Fruit fly (Drosophila melanogaster) whole organism, wandering third instar larva: ENCODE data around the gene CG12951.
A peak's percentile ranks its signal among the peaks of the same experiment; 100 is the strongest.

Experiments
- Abd-B ChIP-seq: fragments of >200 bp; optimal IDR thresholded peaks from 2 replicates; lab custom pipeline; 2017; ENCODE audit warnings: missing biosample characterization, missing genetic modification characterization
- CG32264 ChIP-seq: fragments of 200-800 bp; sonication (Bioruptor generic); optimal IDR thresholded peaks from 2 replicates; lab custom pipeline; 2016; ENCODE audit warnings: missing biosample characterization, missing genetic modification characterization
- CG9705 ChIP-seq: fragments of 200-800 bp; sonication (Bioruptor generic); optimal IDR thresholded peaks from 2 replicates; lab custom pipeline; 2018; ENCODE audit warnings: missing biosample characterization, mild to moderate bottlenecking, missing genetic modification characterization
- CrebA ChIP-seq: fragments of 200-800 bp; sonication (Bioruptor generic); optimal IDR thresholded peaks from 2 replicates; lab custom pipeline; 2016; ENCODE audit warnings: missing biosample characterization, mild to moderate bottlenecking, missing genetic modification characterization, borderline replicate concordance
- Dfd ChIP-seq: fragments of >200 bp; optimal IDR thresholded peaks from 2 replicates; lab custom pipeline; 2017; ENCODE audit warnings: missing biosample characterization, missing genetic modification characterization
- Dif ChIP-seq: fragments of 200-275, 200-300 bp; sonication (Bioruptor generic); optimal IDR thresholded peaks from 2 replicates; lab custom pipeline; 2018; ENCODE audit warnings: missing biosample characterization, missing genetic modification characterization; ENCODE audit not compliant: partially characterized antibody
- HLH106 ChIP-seq: fragments of 200-800 bp; optimal IDR thresholded peaks from 3 replicates; lab custom pipeline; 2019; ENCODE audit warnings: missing biosample characterization, mild to moderate bottlenecking, missing genetic modification characterization, moderate library complexity
- Hnf4 ChIP-seq: fragments of 200-800 bp; sonication (Bioruptor generic); optimal IDR thresholded peaks from 2 replicates; lab custom pipeline; 2016; ENCODE audit warnings: missing biosample characterization, mild to moderate bottlenecking, missing genetic modification characterization
- Hr78 ChIP-seq: fragments of >200 bp; optimal IDR thresholded peaks from 2 replicates; lab custom pipeline; 2017; ENCODE audit warnings: missing biosample characterization, missing genetic modification characterization
- Hr83 ChIP-seq: fragments of 200-300 bp; sonication (Bioruptor generic); optimal IDR thresholded peaks from 2 replicates; lab custom pipeline; 2016; ENCODE audit warnings: missing biosample characterization, mild to moderate bottlenecking, missing genetic modification characterization, moderate library complexity; ENCODE audit not compliant: poor library complexity, severe bottlenecking
- Jra ChIP-seq: sonication (Bioruptor generic); optimal IDR thresholded peaks from 2 replicates; lab custom pipeline; 2016; ENCODE audit warnings: missing biosample characterization, missing genetic modification characterization
- Mio ChIP-seq: sonication (Bioruptor generic); optimal IDR thresholded peaks from 2 replicates; lab custom pipeline; 2016; ENCODE audit warnings: missing biosample characterization, missing genetic modification characterization
- Myc ChIP-seq: fragments of >200 bp; optimal IDR thresholded peaks from 2 replicates; lab custom pipeline; 2017
- N ChIP-seq: fragments of >200 bp; optimal IDR thresholded peaks from 2 replicates; lab custom pipeline; 2018; ENCODE audit warnings: missing biosample characterization, missing external identifiers, missing genetic modification characterization
- OdsH ChIP-seq: fragments of 200-800 bp; sonication (Bioruptor generic); optimal IDR thresholded peaks from 2 replicates; lab custom pipeline; 2016; ENCODE audit warnings: missing biosample characterization, mild to moderate bottlenecking, missing genetic modification characterization
- Rel ChIP-seq, 2 experiments: fragments of 200-800 bp; sonication (Bioruptor generic) in 1 of 2; optimal IDR thresholded peaks; 2 replicates in 1 of 2; 3 replicates in 1 of 2; lab custom pipeline; 2016 to 2019; ENCODE audit warnings: mild to moderate bottlenecking in 2 of 2, missing biosample characterization in 2 of 2, missing genetic modification characterization in 2 of 2, moderate library complexity in 1 of 2
- Sp1 ChIP-seq: fragments of 200-800 bp; sonication (Bioruptor generic); optimal IDR thresholded peaks from 3 replicates; lab custom pipeline; 2019; ENCODE audit warnings: missing biosample characterization, mild to moderate bottlenecking, missing genetic modification characterization, moderate library complexity
- Vsx2 ChIP-seq: fragments of 200-300, 225-300 bp; sonication (Bioruptor generic); optimal IDR thresholded peaks from 2 replicates; lab custom pipeline; 2018; ENCODE audit warnings: missing biosample characterization, missing genetic modification characterization; ENCODE audit not compliant: partially characterized antibody
- br ChIP-seq: fragments of 200-800 bp; sonication (Bioruptor generic); optimal IDR thresholded peaks from 2 replicates; lab custom pipeline; 2016; ENCODE audit warnings: missing biosample characterization, missing genetic modification characterization
- brk ChIP-seq: fragments of 200-800 bp; sonication (Bioruptor generic); optimal IDR thresholded peaks from 2 replicates; lab custom pipeline; 2016; ENCODE audit warnings: missing biosample characterization, mild to moderate bottlenecking, missing genetic modification characterization
- dl ChIP-seq, 2 experiments: fragments of 175-275, 200-275 bp in 1 of 2; fragments of 200-275 bp in 1 of 2; sonication (Bioruptor generic); optimal IDR thresholded peaks; lab custom pipeline; 2018; ENCODE audit warnings: mild to moderate bottlenecking in 2 of 2, missing biosample characterization in 2 of 2, missing genetic modification characterization in 2 of 2, moderate library complexity in 2 of 2; ENCODE audit not compliant: partially characterized antibody in 2 of 2, insufficient read depth in 1 of 2
- dmrt93B ChIP-seq: fragments of 200-800 bp; sonication (Bioruptor generic); optimal IDR thresholded peaks from 2 replicates; lab custom pipeline; 2018; ENCODE audit warnings: missing biosample characterization, mild to moderate bottlenecking, missing genetic modification characterization
- dsf ChIP-seq: sonication (Bioruptor generic); optimal IDR thresholded peaks from 2 replicates; lab custom pipeline; 2016; ENCODE audit warnings: missing biosample characterization, missing genetic modification characterization, borderline replicate concordance
- ey ChIP-seq: fragments of 200-800 bp; sonication (Bioruptor generic); optimal IDR thresholded peaks from 2 replicates; lab custom pipeline; 2016; ENCODE audit warnings: missing biosample characterization, missing genetic modification characterization
- foxo ChIP-seq, 2 experiments: fragments of 200-800 bp; sonication (Bioruptor generic); optimal IDR thresholded peaks; 2 replicates in 1 of 2; 3 replicates in 1 of 2; lab custom pipeline; 2016 to 2017; ENCODE audit warnings: missing biosample characterization in 2 of 2, missing genetic modification characterization in 2 of 2
- fru ChIP-seq: fragments of 200-800 bp; sonication (Bioruptor generic); optimal IDR thresholded peaks from 3 replicates; lab custom pipeline; 2016; ENCODE audit warnings: missing biosample characterization, mild to moderate bottlenecking, missing genetic modification characterization
- h ChIP-seq: fragments of 200-800 bp; sonication (Bioruptor generic); optimal IDR thresholded peaks from 3 replicates; lab custom pipeline; 2016; ENCODE audit warnings: missing biosample characterization, mild to moderate bottlenecking, missing genetic modification characterization
- lola ChIP-seq: fragments of >200 bp; optimal IDR thresholded peaks from 2 replicates; lab custom pipeline; 2017; ENCODE audit warnings: missing biosample characterization, missing genetic modification characterization
- pan ChIP-seq: fragments of >200 bp; optimal IDR thresholded peaks from 2 replicates; lab custom pipeline; 2017
- psq ChIP-seq: fragments of 200-800 bp; sonication (Bioruptor generic); optimal IDR thresholded peaks from 3 replicates; lab custom pipeline; 2017; ENCODE audit warnings: missing biosample characterization, mild to moderate bottlenecking, missing genetic modification characterization, moderate library complexity
- rgr ChIP-seq: fragments of 200-800 bp; sonication (Bioruptor generic); optimal IDR thresholded peaks from 3 replicates; lab custom pipeline; 2016; ENCODE audit warnings: missing biosample characterization, mild to moderate bottlenecking, missing genetic modification characterization
- sage ChIP-seq: fragments of 200-800 bp; sonication (Bioruptor generic); optimal IDR thresholded peaks from 2 replicates; lab custom pipeline; 2016; ENCODE audit warnings: missing biosample characterization, mild to moderate bottlenecking, missing genetic modification characterization
- sv ChIP-seq: fragments of 200-800 bp; sonication (Bioruptor generic); optimal IDR thresholded peaks from 3 replicates; lab custom pipeline; 2016; ENCODE audit warnings: missing biosample characterization, missing genetic modification characterization
- tai ChIP-seq: sonication (Bioruptor generic); optimal IDR thresholded peaks from 2 replicates; lab custom pipeline; 2016; ENCODE audit warnings: missing biosample characterization, missing genetic modification characterization
- woc ChIP-seq: sonication (Bioruptor generic); optimal IDR thresholded peaks from 2 replicates; lab custom pipeline; 2016; ENCODE audit warnings: missing biosample characterization, mild to moderate bottlenecking, missing genetic modification characterization

The CG12951 gene

DNA sequence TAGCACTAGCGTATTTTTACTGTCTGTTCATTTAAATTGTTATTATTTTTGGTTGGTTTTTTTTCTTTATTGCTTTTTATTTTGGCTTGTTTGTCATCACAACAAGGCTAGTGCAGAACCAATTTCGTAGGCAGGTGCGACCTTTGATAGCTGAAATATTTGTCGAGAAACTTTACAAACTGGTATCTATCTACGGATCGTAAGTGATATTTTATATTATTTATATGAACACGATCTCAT, 9.9 kb upstream of the CG12951 start, which contains the start of gene drn:
Gene drn (plus strand): TSS at position 141 of the 240 bp plus-strand sequence.
- TF ChIP-seq lola (GFP tag; lab: Kevin White, UChicago) (no peak), dl (GFP tag; optimal IDR thresholded peaks at IDR 0.05; lab: Kevin White, UChicago; ENCODE audit: insufficient read depth in 1 of 2, partially characterized antibody in 2 of 2) (no peak), Jra (GFP tag; lab: Kevin White, UChicago) (no peak), Sp1 (GFP tag; lab: Kevin White, UChicago) (no peak), HLH106 (tag; lab: Kevin White, UChicago) (no peak), Dfd (GFP tag; lab: Kevin White, UChicago) (no peak), woc (no peak), Hr78 (GFP tag; lab: Kevin White, UChicago) (no peak), Hnf4 (GFP tag; lab: Kevin White, UChicago) (no peak), CrebA (GFP tag; lab: Kevin White, UChicago) (no peak), sv (no peak), Abd-B (no peak), dsf (no peak), pan (lab: Kevin White, UChicago) (no peak), dmrt93B (no peak), sage (no peak), Rel (GFP tag; optimal IDR thresholded peaks at IDR 0.05; lab: Kevin White, UChicago) (no peak), Rel (tag; optimal IDR thresholded peaks at IDR 0.05; lab: Kevin White, UChicago) (no peak), tai (GFP tag; lab: Kevin White, UChicago) (no peak), fru (GFP tag; lab: Kevin White, UChicago) (no peak), brk (GFP tag; lab: Kevin White, UChicago) (no peak)

dm6 chr3R:9339176-9340075, 9.3 kb upstream of the CG12951 start:
- TF ChIP-seq N (GFP tag; lab: Kevin White, UChicago) (no peak), lola (GFP tag; lab: Kevin White, UChicago) (no peak), Dfd (GFP tag; lab: Kevin White, UChicago) (no peak), Hr78 (GFP tag; lab: Kevin White, UChicago) (no peak), pan (lab: Kevin White, UChicago) (no peak), CrebA (GFP tag; lab: Kevin White, UChicago) (no peak), CG9705 (GFP tag; lab: Kevin White, UChicago) (no peak), woc (peak; percentile 63), OdsH (GFP tag; lab: Kevin White, UChicago) (peak; percentile 75), psq (GFP tag; lab: Kevin White, UChicago) (peak; percentile 87), CG32264 (GFP tag; lab: Kevin White, UChicago) (no peak), h (GFP tag; lab: Kevin White, UChicago) (peak; percentile 73), Jra (GFP tag; lab: Kevin White, UChicago) (peak; percentile 57), fru (GFP tag; lab: Kevin White, UChicago) (peak; percentile 67), sv (no peak), Mio (GFP tag; lab: Kevin White, UChicago) (no peak), rgr (GFP tag; lab: Kevin White, UChicago) (peak; percentile 51), Myc (lab: Kevin White, UChicago) (no peak), br (GFP tag; lab: Kevin White, UChicago) (peak; percentile 20), foxo (GFP tag; optimal IDR thresholded peaks at IDR 0.05; lab: Kevin White, UChicago) (peak in 1 of 2 experiments; percentile 65), tai (GFP tag; lab: Kevin White, UChicago) (peak; percentile 12), sage (no peak), Hr83 (GFP tag; lab: Kevin White, UChicago) (peak; percentile 13), Hnf4 (GFP tag; lab: Kevin White, UChicago) (peak; percentile 26), dsf (no peak), ey (GFP tag; lab: Kevin White, UChicago) (peak; percentile 71), Sp1 (GFP tag; lab: Kevin White, UChicago) (peak; percentile 32), Abd-B (no peak), dl (GFP tag; optimal IDR thresholded peaks at IDR 0.05; lab: Kevin White, UChicago; ENCODE audit: insufficient read depth in 1 of 2, partially characterized antibody in 2 of 2) (peak in 1 of 2 experiments; percentile 36), HLH106 (tag; lab: Kevin White, UChicago) (peak; percentile 58), dmrt93B (peak; percentile 20), brk (GFP tag; lab: Kevin White, UChicago) (no peak)

DNA sequence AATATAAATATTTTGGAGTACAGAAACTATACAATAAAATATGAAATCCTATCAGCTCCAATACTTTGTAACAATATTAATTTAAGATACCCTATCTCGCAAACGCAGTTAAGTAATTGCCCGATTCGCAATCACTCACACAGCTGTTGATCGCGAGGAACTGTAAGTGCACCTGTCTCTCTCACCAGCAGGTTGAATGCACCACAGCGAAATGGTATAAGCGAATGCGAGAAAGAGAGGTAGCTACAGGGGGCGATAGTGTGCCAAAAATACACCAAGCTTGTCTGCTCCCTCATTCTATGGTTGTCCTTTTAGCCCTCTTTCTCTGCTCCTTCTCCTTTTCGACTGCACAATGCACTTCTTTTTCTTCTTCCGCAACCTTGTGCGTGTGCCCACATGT, 8.6 kb upstream of the CG12951 start:
- TF ChIP-seq Vsx2 (GFP tag; lab: Kevin White, UChicago) (peak; percentile 60), Dif (GFP tag; lab: Kevin White, UChicago) (peak; percentile 39), brk (GFP tag; lab: Kevin White, UChicago) (no peak), sage (peak; percentile 62), Hr83 (GFP tag; lab: Kevin White, UChicago) (peak; percentile 72), psq (GFP tag; lab: Kevin White, UChicago) (peak; percentile 95)
